Worm (Caenorhabditis elegans) whole organism, L1 larva: ENCODE data around the gene nhr-277.

ENCODE experiments used
- aly-2 ChIP-seq: fragments of 150-350 bp; optimal IDR thresholded peaks from 2 replicates; lab custom pipeline; 2014; ENCODE audit warnings: missing biosample characterization, missing genetic modification characterization
- ceh-82 ChIP-seq, 3 experiments: fragments of 150-350 bp in 1 of 3; sonication (generic microtip) in 2 of 3; optimal IDR thresholded peaks; 2 replicates each; lab custom pipeline; 2014 to 2017; ENCODE audit warnings: missing biosample characterization in 3 of 3, missing genetic modification characterization in 3 of 3
- efl-1 ChIP-seq, 4 experiments: fragments of 150-350 bp; optimal IDR thresholded peaks in 3 of 4; peaks in 1 of 4; 1 replicate in 1 of 4; 2 replicates in 3 of 4; lab custom pipeline; 2014; ENCODE audit warnings: missing biosample characterization in 2 of 4, missing genetic modification characterization in 2 of 4, missing genetic modification reagents in 2 of 4
- elt-3 ChIP-seq, 6 experiments: fragments of 150-350 bp in 1 of 6; sonication (generic microtip); optimal IDR thresholded peaks; 2 replicates each; lab custom pipeline; 2017 to 2018; ENCODE audit warnings: missing biosample characterization in 6 of 6, missing genetic modification characterization in 6 of 6, inconsistent platforms in 1 of 6
- fkh-8 ChIP-seq: sonication (generic microtip); optimal IDR thresholded peaks from 2 replicates; lab custom pipeline; 2016; ENCODE audit warnings: mild to moderate bottlenecking, missing genetic modification characterization, missing compliant biosample characterization
- lin-35 ChIP-seq, 2 experiments: fragments of 150-350 bp; optimal IDR thresholded peaks; 2 replicates each; lab custom pipeline; 2014; ENCODE audit warnings: missing biosample characterization in 2 of 2, missing genetic modification characterization in 2 of 2, missing genetic modification reagents in 2 of 2
- lir-3 ChIP-seq: sonication (generic microtip); optimal IDR thresholded peaks from 2 replicates; lab custom pipeline; 2016; ENCODE audit warnings: mild to moderate bottlenecking, missing genetic modification characterization, moderate library complexity, missing compliant biosample characterization; ENCODE audit not compliant: poor library complexity
- rnt-1 ChIP-seq: sonication (generic microtip); optimal IDR thresholded peaks from 2 replicates; lab custom pipeline; 2016; ENCODE audit warnings: mild to moderate bottlenecking, missing genetic modification characterization, moderate library complexity, missing compliant biosample characterization
- tlp-1 ChIP-seq: fragments of 150-350 bp; optimal IDR thresholded peaks from 2 replicates; lab custom pipeline; 2014; ENCODE audit warnings: missing biosample characterization, missing genetic modification characterization
- unc-62 ChIP-seq: fragments of 150-350 bp; optimal IDR thresholded peaks from 2 replicates; lab custom pipeline; 2014; ENCODE audit warnings: missing biosample characterization, missing genetic modification reagents, missing genetic modification characterization

DNA sequence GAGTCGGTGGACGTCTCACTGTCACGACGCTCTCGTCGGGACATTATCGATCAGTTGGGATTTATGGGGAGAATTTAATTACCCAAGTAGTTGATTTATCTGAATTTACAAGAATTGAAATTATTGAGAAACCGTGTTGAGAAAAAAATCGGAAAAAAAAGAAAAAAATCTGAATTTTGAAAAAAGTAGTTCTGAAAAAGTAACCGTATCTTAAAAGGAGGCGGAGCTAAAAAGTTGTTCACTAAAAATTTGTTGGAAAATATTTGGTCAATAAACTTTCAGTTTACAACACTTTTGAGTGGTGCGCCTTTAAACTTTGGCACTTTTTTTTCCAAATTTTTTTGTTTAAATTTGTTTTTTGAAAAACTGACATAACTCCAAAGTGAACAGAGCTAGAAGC is 28.9 kb downstream of the nhr-277 start, which contains the start of gene Y54G2A.11:
- TF ChIP-seq fkh-8 (tag; lab: Kevin White, UChicago): no peak
- TF ChIP-seq aly-2 (tag; lab: Kevin White, UChicago): no peak
- TF ChIP-seq lin-35 (GFP tag; optimal IDR thresholded peaks at IDR 0.05; lab: Kevin White, UChicago): no peak
- no peak for TF ChIP-seq ceh-82 (tag; optimal IDR thresholded peaks at IDR 0.05; lab: Kevin White, UChicago)
- TF ChIP-seq lir-3: no peak
- TF ChIP-seq elt-3 (tag; optimal IDR thresholded peaks at IDR 0.05; lab: Kevin White, UChicago): no peak
- TF ChIP-seq tlp-1: no peak
- TF ChIP-seq efl-1 (optimal IDR thresholded peaks at IDR 0.05; lab: Kevin White, UChicago): no peak
- peak in 1 of 2 experiments; percentile 74 for TF ChIP-seq efl-1 (GFP tag; optimal IDR thresholded peaks at IDR 0.05 in 1 of 2; lab: Kevin White, UChicago)
- no peak for TF ChIP-seq unc-62 (GFP tag; lab: Kevin White, UChicago)
- TF ChIP-seq rnt-1 (tag; lab: Kevin White, UChicago): no peak
